Worm (Caenorhabditis elegans) whole organism, L2 larva: ENCODE data around the gene Y67D8B.3.

Source experiments
- R02D3.7 ChIP-seq: fragments of 150-350 bp; optimal IDR thresholded peaks from 2 replicates; lab custom pipeline; 2014; ENCODE audit warnings: missing biosample characterization, missing genetic modification characterization
- ama-1 ChIP-seq: fragments of 150-350 bp; optimal IDR thresholded peaks from 2 replicates; lab custom pipeline; 2018; ENCODE audit warnings: inconsistent platforms
- ceh-16 ChIP-seq: fragments of 150-350 bp; optimal IDR thresholded peaks from 2 replicates; lab custom pipeline; 2014; ENCODE audit warnings: missing biosample characterization, missing genetic modification characterization
- egl-27 ChIP-seq: sonication (generic microtip); optimal IDR thresholded peaks from 3 replicates; lab custom pipeline; 2017; ENCODE audit warnings: missing biosample characterization, missing genetic modification reagents, missing genetic modification characterization
- elt-1 ChIP-seq: fragments of 150-350 bp; optimal IDR thresholded peaks from 2 replicates; lab custom pipeline; 2014; ENCODE audit warnings: missing biosample characterization, missing genetic modification characterization
- fos-1 ChIP-seq: fragments of 150-350 bp; optimal IDR thresholded peaks from 2 replicates; lab custom pipeline; 2014; ENCODE audit warnings: missing biosample characterization, missing genetic modification characterization
- mab-5 ChIP-seq: fragments of 150-350 bp; optimal IDR thresholded peaks from 2 replicates; lab custom pipeline; 2014; ENCODE audit warnings: missing biosample characterization, missing genetic modification characterization
- mbf-1 ChIP-seq: sonication (generic microtip); optimal IDR thresholded peaks from 2 replicates; lab custom pipeline; 2017; ENCODE audit warnings: missing biosample characterization, missing genetic modification characterization
- nhr-12 ChIP-seq: fragments of 150-350 bp; optimal IDR thresholded peaks from 2 replicates; lab custom pipeline; 2014; ENCODE audit warnings: missing biosample characterization, missing genetic modification characterization
- nhr-23 ChIP-seq: fragments of 150-350 bp; optimal IDR thresholded peaks from 2 replicates; lab custom pipeline; 2014; ENCODE audit warnings: missing biosample characterization, missing genetic modification reagents, missing genetic modification characterization
- skn-1 ChIP-seq: sonication (generic microtip); optimal IDR thresholded peaks from 2 replicates; lab custom pipeline; 2017; ENCODE audit warnings: missing biosample characterization, missing genetic modification characterization
- unc-62 ChIP-seq: fragments of 150-350 bp; optimal IDR thresholded peaks from 2 replicates; lab custom pipeline; 2014; ENCODE audit warnings: missing biosample characterization, missing genetic modification reagents, missing genetic modification characterization
- ztf-11 ChIP-seq: sonication (generic microtip); optimal IDR thresholded peaks from 2 replicates; lab custom pipeline; 2017; ENCODE audit warnings: missing biosample characterization, missing genetic modification characterization

DNA sequence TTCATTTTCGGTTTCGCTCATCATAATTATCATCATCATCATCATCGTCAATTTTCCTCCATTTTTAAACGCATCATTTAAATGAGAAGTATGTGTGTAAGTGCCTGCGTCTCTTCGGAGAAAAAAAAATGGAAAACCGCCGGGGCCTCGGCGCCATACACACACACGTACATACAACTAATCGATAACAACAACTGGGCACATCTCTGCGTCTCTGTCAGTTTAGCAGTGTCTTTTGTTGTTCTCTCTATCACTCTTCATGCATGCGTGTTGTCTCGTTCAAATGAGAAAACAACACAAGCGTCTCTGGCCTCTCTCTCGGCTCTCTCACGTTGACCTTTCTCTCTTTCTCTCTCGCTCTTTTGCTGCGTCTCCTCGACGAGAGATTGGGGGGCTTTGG lies 41.2 kb downstream of the Y67D8B.3 start:
- TF ChIP-seq fos-1 (tag; lab: Kevin White, UChicago) (peak; percentile 89), nhr-12 (tag; lab: Kevin White, UChicago) (no peak), ztf-11 (tag; lab: Kevin White, UChicago) (no peak), mab-5 (tag; lab: Kevin White, UChicago) (peak; percentile 87), elt-1 (tag; lab: Kevin White, UChicago) (no peak), skn-1 (tag; lab: Kevin White, UChicago) (no peak), mbf-1 (tag; lab: Kevin White, UChicago) (no peak), egl-27 (peak; percentile 91), R02D3.7 (tag; lab: Kevin White, UChicago) (no peak), nhr-23 (tag; lab: Kevin White, UChicago) (peak; percentile 31), ama-1 (lab: Kevin White, UChicago) (no peak), unc-62 (no peak), ceh-16 (tag; lab: Kevin White, UChicago) (peak; percentile 29)
